Fruit fly (Drosophila melanogaster): ENCODE measurements around the gene CG42450.

DNA sequence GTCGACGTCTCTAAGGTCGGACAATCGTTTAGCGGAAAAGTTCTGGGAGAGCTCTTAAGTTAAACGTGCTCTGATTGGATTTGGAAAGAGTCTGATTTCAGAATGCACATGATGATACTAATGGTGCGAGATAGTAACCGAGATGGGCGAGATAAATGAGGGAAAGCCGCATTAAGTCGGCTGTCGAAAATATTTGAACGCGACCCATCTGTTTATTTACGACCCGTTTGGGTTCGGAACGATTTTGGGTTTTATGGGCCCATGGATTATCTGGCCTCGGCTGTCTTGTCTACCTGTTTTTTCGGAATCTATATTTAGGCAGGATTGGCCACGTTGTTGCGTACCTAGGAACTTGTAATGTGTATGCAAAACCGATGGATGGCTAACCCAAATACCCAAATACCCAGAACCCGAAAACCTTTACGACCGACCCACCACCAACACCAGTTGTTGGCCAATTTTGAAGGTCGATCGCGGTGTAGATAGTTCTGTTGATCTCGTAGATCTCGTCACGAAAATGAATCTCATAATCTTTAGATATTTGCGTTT is 13.7 kb upstream of the CG42450 start:
- no peak for TF ChIP-seq CG8924 (tag; optimal IDR thresholded peaks at IDR 0.05)
- no peak for TF ChIP-seq ac (GFP tag; optimal IDR thresholded peaks at IDR 0.05)
- TF ChIP-seq Stat92E (GFP tag; optimal IDR thresholded peaks at IDR 0.05): no peak
- no peak for TF ChIP-seq CG4424 (GFP tag; optimal IDR thresholded peaks at IDR 0.05)
- no peak for TF ChIP-seq Hmx (GFP tag; optimal IDR thresholded peaks at IDR 0.05)
- TF ChIP-seq Lim3 (GFP tag; IDR thresholded peaks at IDR 0.05): no peak
- no peak for TF ChIP-seq hkb (optimal IDR thresholded peaks at IDR 0.05)
- no peak for TF ChIP-seq hkb (GFP tag; IDR thresholded peaks at IDR 0.05)
